Fruit fly (Drosophila melanogaster) whole organism, embryonic: ENCODE data around the gene Sbf.
A peak's percentile ranks its signal among the peaks of the same experiment; 100 is the strongest.

Source experiments
- CG1024 ChIP-seq: fragments of 200-800 bp; sonication (Bioruptor generic); IDR thresholded peaks from 2 replicates; pipeline ENCODE4 v1.3.6; 2022; ENCODE audit warnings: missing biosample characterization, missing genetic modification characterization
- CG11398 ChIP-seq: fragments of 200-800 bp; sonication (Bioruptor generic); optimal IDR thresholded peaks from 2 replicates; lab custom pipeline; 2016; ENCODE audit warnings: missing biosample characterization, missing genetic modification characterization
- CG12744 ChIP-seq: fragments of 200-800 bp; sonication (Bioruptor generic); optimal IDR thresholded peaks from 2 replicates; lab custom pipeline; 2016; ENCODE audit warnings: missing biosample characterization, missing genetic modification characterization
- CG15073 ChIP-seq: fragments of 200-800 bp; sonication (Bioruptor generic); optimal IDR thresholded peaks from 2 replicates; lab custom pipeline; 2016; ENCODE audit warnings: missing biosample characterization, missing genetic modification characterization
- CG1647 ChIP-seq: fragments of 200-800 bp; sonication (Bioruptor generic); optimal IDR thresholded peaks from 3 replicates; lab custom pipeline; 2016; ENCODE audit warnings: missing biosample characterization, missing genetic modification characterization
- CG16813 ChIP-seq: fragments of 200-800 bp; sonication (Bioruptor generic); IDR thresholded peaks from 3 replicates; pipeline ENCODE4 v1.3.6; 2022; ENCODE audit warnings: missing biosample characterization, missing genetic modification characterization; ENCODE audit not compliant: partially characterized antibody
- CG17829 ChIP-seq: fragments of 200-800 bp; optimal IDR thresholded peaks from 2 replicates; lab custom pipeline; 2019; ENCODE audit warnings: missing biosample characterization, mild to moderate bottlenecking, missing genetic modification characterization, moderate library complexity
- CG18262 ChIP-seq: fragments of 200-800 bp; optimal IDR thresholded peaks from 3 replicates; lab custom pipeline; 2019; ENCODE audit warnings: missing biosample characterization, mild to moderate bottlenecking, missing genetic modification characterization, moderate library complexity
- CG2889 ChIP-seq: fragments of 200-800 bp; sonication (Bioruptor generic); IDR thresholded peaks from 3 replicates; pipeline ENCODE4 v1.3.6; 2022; ENCODE audit warnings: missing biosample characterization, missing genetic modification characterization
- CG31224 ChIP-seq: fragments of 200-800 bp; sonication (Bioruptor generic); IDR thresholded peaks from 2 replicates; pipeline ENCODE4 v1.3.6; 2022; ENCODE audit warnings: missing biosample characterization, missing genetic modification characterization
- CG31388 ChIP-seq: fragments of 200-800 bp; sonication (Bioruptor generic); optimal IDR thresholded peaks from 2 replicates; lab custom pipeline; 2016; ENCODE audit warnings: missing biosample characterization, missing genetic modification characterization
- CG32772 ChIP-seq: fragments of 200-800 bp; sonication (Bioruptor generic); IDR thresholded peaks from 2 replicates; pipeline ENCODE4 v1.3.6; 2022; ENCODE audit warnings: missing biosample characterization, missing genetic modification characterization
- CG4424 ChIP-seq: fragments of 200-800 bp; sonication (Bioruptor generic); optimal IDR thresholded peaks from 3 replicates; lab custom pipeline; 2016; ENCODE audit warnings: missing biosample characterization, missing genetic modification characterization
- CG4617 ChIP-seq: fragments of 200-800 bp; sonication (Bioruptor generic); optimal IDR thresholded peaks from 3 replicates; lab custom pipeline; 2016; ENCODE audit warnings: missing biosample characterization, missing genetic modification characterization, borderline replicate concordance
- CG5953 ChIP-seq: fragments of 200-800 bp; sonication (Bioruptor generic); IDR thresholded peaks from 2 replicates; pipeline ENCODE4 v1.3.6; 2022; ENCODE audit warnings: missing biosample characterization, missing genetic modification characterization
- CG6272 ChIP-seq: fragments of 200-800 bp; sonication (Bioruptor generic); IDR thresholded peaks from 2 replicates; pipeline ENCODE4 v1.3.6; 2022; ENCODE audit warnings: missing biosample characterization, missing genetic modification characterization
- CG6654 ChIP-seq: fragments of 200-800 bp; sonication (Bioruptor generic); optimal IDR thresholded peaks from 2 replicates; lab custom pipeline; 2017; ENCODE audit warnings: missing biosample characterization, mild to moderate bottlenecking, missing genetic modification characterization
- CG7839 ChIP-seq: fragments of 200-800 bp; sonication (Bioruptor generic); optimal IDR thresholded peaks from 3 replicates; lab custom pipeline; 2018; ENCODE audit warnings: missing biosample characterization, mild to moderate bottlenecking, missing genetic modification characterization, moderate library complexity
- CG8281 ChIP-seq: fragments of 200-800 bp; sonication (Bioruptor generic); optimal IDR thresholded peaks from 2 replicates; lab custom pipeline; 2018; ENCODE audit warnings: missing biosample characterization, mild to moderate bottlenecking, missing genetic modification characterization, moderate library complexity
- CG8478 ChIP-seq: fragments of >200 bp; optimal IDR thresholded peaks from 2 replicates; lab custom pipeline; 2018
- CG9437 ChIP-seq: fragments of 200-800 bp; sonication (Bioruptor generic); optimal IDR thresholded peaks from 2 replicates; lab custom pipeline; 2018; ENCODE audit warnings: missing biosample characterization, mild to moderate bottlenecking, missing genetic modification characterization
- CG9727 ChIP-seq: fragments of 200-800 bp; sonication (Bioruptor generic); optimal IDR thresholded peaks from 3 replicates; lab custom pipeline; 2017; ENCODE audit warnings: missing biosample characterization, mild to moderate bottlenecking, missing genetic modification characterization
- Camta ChIP-seq: fragments of 200-800 bp; sonication (Bioruptor generic); optimal IDR thresholded peaks from 2 replicates; lab custom pipeline; 2016; ENCODE audit warnings: missing biosample characterization, missing genetic modification characterization
- Dek ChIP-seq: fragments of 200-800 bp; sonication (Bioruptor generic); optimal IDR thresholded peaks from 3 replicates; lab custom pipeline; 2019; ENCODE audit warnings: missing biosample characterization, mild to moderate bottlenecking, missing genetic modification characterization, moderate library complexity
- Ets97D ChIP-seq: fragments of 200-800 bp; sonication (Bioruptor generic); optimal IDR thresholded peaks from 3 replicates; lab custom pipeline; 2016; ENCODE audit warnings: missing biosample characterization, missing genetic modification characterization
- Gug ChIP-seq: fragments of 200-800 bp; sonication (Bioruptor generic); IDR thresholded peaks from 4 replicates; pipeline ENCODE4 v1.3.6; 2022; ENCODE audit warnings: missing biosample characterization, missing genetic modification characterization
- Kr ChIP-seq: fragments of 200-800 bp; sonication (Bioruptor generic); optimal IDR thresholded peaks from 2 replicates; lab custom pipeline; 2017; ENCODE audit warnings: missing biosample characterization, mild to moderate bottlenecking, missing genetic modification characterization
- MBD-R2 ChIP-seq: fragments of 200-800 bp; sonication (Bioruptor generic); IDR thresholded peaks from 2 replicates; pipeline ENCODE4 v1.3.6; 2022; ENCODE audit warnings: missing biosample characterization, missing genetic modification characterization
- MTF-1 ChIP-seq: fragments of 200-800 bp; sonication (Bioruptor generic); optimal IDR thresholded peaks from 2 replicates; lab custom pipeline; 2018; ENCODE audit warnings: missing biosample characterization, mild to moderate bottlenecking, missing genetic modification characterization, borderline replicate concordance
- Rx ChIP-seq: fragments of 200-800 bp; sonication (Bioruptor generic); IDR thresholded peaks from 2 replicates; pipeline ENCODE4 v1.3.6; 2022; ENCODE audit warnings: missing biosample characterization, missing genetic modification characterization
- Sox100B ChIP-seq: fragments of 200-800 bp; sonication (Bioruptor generic); optimal IDR thresholded peaks from 3 replicates; lab custom pipeline; 2018; ENCODE audit warnings: missing biosample characterization, mild to moderate bottlenecking, missing genetic modification characterization
- Sry-δ ChIP-seq: fragments of 200-800 bp; sonication (Bioruptor generic); optimal IDR thresholded peaks from 2 replicates; lab custom pipeline; 2016; ENCODE audit warnings: missing biosample characterization, missing genetic modification characterization
- chm ChIP-seq: fragments of 200-800 bp; sonication (Bioruptor generic); IDR thresholded peaks from 2 replicates; pipeline ENCODE4 v1.3.6; 2022; ENCODE audit warnings: missing biosample characterization, missing genetic modification characterization
- gcm2 ChIP-seq: fragments of 200-800 bp; sonication (Bioruptor generic); optimal IDR thresholded peaks from 2 replicates; lab custom pipeline; 2016; ENCODE audit warnings: missing biosample characterization, missing genetic modification characterization
- insv ChIP-seq, 2 experiments: fragments of 200-800 bp; sonication (Bioruptor generic); optimal IDR thresholded peaks; 3 replicates each; lab custom pipeline; 2016 to 2018; ENCODE audit warnings: missing biosample characterization in 2 of 2, missing genetic modification characterization in 2 of 2
- jigr1 ChIP-seq: fragments of 200-800 bp; sonication (Bioruptor generic); IDR thresholded peaks from 3 replicates; pipeline ENCODE4 v1.3.6; 2022; ENCODE audit warnings: missing biosample characterization, missing genetic modification characterization
- kni ChIP-seq: fragments of 200-800 bp; sonication (Bioruptor generic); optimal IDR thresholded peaks from 3 replicates; lab custom pipeline; 2017; ENCODE audit warnings: mild to moderate bottlenecking, missing biosample characterization, missing genetic modification reagents, missing genetic modification characterization
- mirr ChIP-seq: fragments of 200-800 bp; sonication (Bioruptor generic); optimal IDR thresholded peaks from 3 replicates; lab custom pipeline; 2018; ENCODE audit warnings: missing biosample characterization, mild to moderate bottlenecking, missing genetic modification characterization
- nerfin-1 ChIP-seq: fragments of 200-800 bp; sonication (Bioruptor generic); optimal IDR thresholded peaks from 3 replicates; lab custom pipeline; 2019; ENCODE audit warnings: missing biosample characterization, mild to moderate bottlenecking, missing genetic modification characterization, moderate library complexity
- onecut ChIP-seq: fragments of 200-800 bp; sonication (Bioruptor generic); IDR thresholded peaks from 2 replicates; pipeline ENCODE4 v1.3.6; 2022; ENCODE audit warnings: missing biosample characterization, missing genetic modification characterization
- phol ChIP-seq: fragments of 200-800 bp; sonication (Bioruptor generic); optimal IDR thresholded peaks from 3 replicates; lab custom pipeline; 2018; ENCODE audit warnings: missing biosample characterization, mild to moderate bottlenecking, missing genetic modification characterization, moderate library complexity
- sc ChIP-seq, 3 experiments: fragments of >200 bp in 2 of 3; fragments of 200-800 bp in 1 of 3; sonication (Bioruptor generic) in 1 of 3; optimal IDR thresholded peaks; 2 replicates in 2 of 3; 3 replicates in 1 of 3; lab custom pipeline; 2017; ENCODE audit warnings: mild to moderate bottlenecking in 1 of 3, missing biosample characterization in 1 of 3, missing genetic modification characterization in 1 of 3, missing genetic modification reagents in 1 of 3
- slp2 ChIP-seq: fragments of 200-800 bp; sonication (Bioruptor generic); optimal IDR thresholded peaks from 2 replicates; lab custom pipeline; 2016; ENCODE audit warnings: missing biosample characterization, missing genetic modification characterization
- trem ChIP-seq: fragments of 200-800 bp; optimal IDR thresholded peaks from 3 replicates; lab custom pipeline; 2019; ENCODE audit warnings: missing biosample characterization, mild to moderate bottlenecking, missing genetic modification characterization, moderate library complexity
- unpg ChIP-seq: fragments of 200-800 bp; sonication (Bioruptor generic); optimal IDR thresholded peaks from 3 replicates; lab custom pipeline; 2018; ENCODE audit warnings: missing biosample characterization, mild to moderate bottlenecking, missing genetic modification characterization, moderate library complexity
- vvl ChIP-seq: fragments of 200-800 bp; sonication (Bioruptor generic); IDR thresholded peaks from 2 replicates; pipeline ENCODE4 v1.3.6; 2022; ENCODE audit warnings: missing biosample characterization, missing genetic modification characterization
- wdn ChIP-seq: fragments of 200-800 bp; sonication (Bioruptor generic); IDR thresholded peaks from 2 replicates; pipeline ENCODE4 v1.3.6; 2022; ENCODE audit warnings: missing biosample characterization, missing genetic modification characterization
- wek ChIP-seq: fragments of 200-800 bp; sonication (Bioruptor generic); optimal IDR thresholded peaks from 3 replicates; lab custom pipeline; 2018; ENCODE audit warnings: missing biosample characterization, mild to moderate bottlenecking, missing genetic modification characterization, moderate library complexity
- zen ChIP-seq: fragments of 200-800 bp; sonication (Bioruptor generic); optimal IDR thresholded peaks from 3 replicates; lab custom pipeline; 2018; ENCODE audit warnings: missing biosample characterization, mild to moderate bottlenecking, missing genetic modification characterization, moderate library complexity

Sbf gene

DNA sequence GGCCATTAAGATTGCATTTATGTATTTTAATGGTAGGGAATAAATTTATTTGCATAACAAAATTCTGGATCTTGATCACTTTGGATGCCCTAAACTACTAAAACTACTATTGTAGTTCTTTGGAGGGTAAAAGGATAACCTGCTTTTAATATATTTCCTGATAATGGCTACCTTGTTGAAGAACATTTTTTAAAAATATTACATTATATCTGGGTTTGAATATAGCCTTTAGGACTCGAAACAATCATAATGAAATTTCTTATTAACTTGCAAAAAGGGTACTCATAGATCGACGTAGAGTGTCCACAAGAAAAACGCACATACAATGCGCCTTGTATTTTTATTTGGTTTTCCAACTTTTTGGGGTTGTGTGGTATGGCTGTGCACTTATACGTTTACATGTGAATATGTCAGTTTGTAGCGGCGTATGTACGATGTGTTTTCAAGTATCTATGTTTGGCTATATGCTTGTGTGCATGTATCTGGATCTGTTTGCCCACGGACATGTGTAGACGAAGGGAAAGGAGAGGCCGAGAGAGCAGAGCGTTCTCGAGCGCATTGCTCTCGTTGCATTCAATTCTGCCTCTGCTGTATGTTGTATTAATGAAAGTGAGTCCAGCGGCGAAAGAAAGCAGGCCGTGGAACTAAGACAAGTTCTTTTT, 17.3 kb downstream of the Sbf start (continued):
- TF ChIP-seq CG9727 (GFP tag; lab: Kevin White, UChicago) (peak; percentile 84), CG15073 (peak; percentile 43), CG31224 (GFP tag; lab: Robert Waterston, UW) (no peak), CG17829 (tag; lab: Kevin White, UChicago) (peak; percentile 71), CG9437 (GFP tag; lab: Kevin White, UChicago) (peak; percentile 68), CG16813 (GFP tag; lab: Robert Waterston, UW) (no peak), trem (peak; percentile 81), CG7839 (peak; percentile 84), Dek (peak; percentile 42), CG2889 (GFP tag; lab: Robert Waterston, UW) (no peak), vvl (GFP tag; lab: Robert Waterston, UW) (peak; percentile 75; the same call in 1 of the 2 replicates), CG1024 (GFP tag; lab: Robert Waterston, UW) (0 out of 2 replicates have a peak, but pooled peaks have one; percentile 26), CG6654 (GFP tag; lab: Kevin White, UChicago) (peak; percentile 41), chm (GFP tag; lab: Robert Waterston, UW) (peak; percentile 39; the same call in 1 of the 2 replicates), kni (peak; percentile 98), MBD-R2 (no peak), CG31388 (GFP tag; lab: Kevin White, UChicago) (peak; percentile 63), Ets97D (GFP tag; lab: Kevin White, UChicago) (peak; percentile 3), slp2 (GFP tag; lab: Kevin White, UChicago) (peak; percentile 58), CG5953 (GFP tag; lab: Robert Waterston, UW) (peak; percentile 50; the same call in 1 of the 2 replicates), Rx (GFP tag; lab: Robert Waterston, UW) (peak; percentile 32; the same call in 1 of the 2 replicates), insv (GFP tag; optimal IDR thresholded peaks at IDR 0.05; lab: Kevin White, UChicago) (no peak), gcm2 (GFP tag; lab: Kevin White, UChicago) (peak; percentile 3), Camta (GFP tag; lab: Kevin White, UChicago) (peak; percentile 68), CG32772 (GFP tag; lab: Robert Waterston, UW) (0 out of 2 replicates have a peak, but pooled peaks have one; percentile 19), jigr1 (peak; percentile 32; the same call in 1 of the 3 replicates), sc (optimal IDR thresholded peaks at IDR 0.05; lab: Kevin White, UChicago) (no peak), sc (GFP tag; optimal IDR thresholded peaks at IDR 0.05; lab: Kevin White, UChicago) (peak; percentile 84), CG6272 (no peak; the same call in 1 of the 2 replicates), zen (tag; lab: Kevin White, UChicago) (peak; percentile 70), nerfin-1 (peak; percentile 61), mirr (GFP tag; lab: Kevin White, UChicago) (no peak), CG1647 (GFP tag; lab: Kevin White, UChicago) (peak; percentile 46), CG8281 (tag; lab: Kevin White, UChicago) (peak; percentile 38), CG18262 (tag; lab: Kevin White, UChicago) (peak; percentile 95), unpg (GFP tag; lab: Kevin White, UChicago) (peak; percentile 74), MTF-1 (no peak), wdn (0 out of 2 replicates have a peak, but pooled peaks have one; percentile 23), Gug (GFP tag; lab: Robert Waterston, UW) (peak; percentile 63; the same call in 2 of the 4 replicates), CG11398 (peak; percentile 40), Sry-δ (GFP tag; lab: Kevin White, UChicago) (peak; percentile 1), CG12744 (GFP tag; lab: Kevin White, UChicago) (peak; percentile 12), onecut (GFP tag; lab: Robert Waterston, UW) (peak; percentile 65), wek (GFP tag; lab: Kevin White, UChicago) (peak; percentile 16), phol (peak; percentile 92), Sox100B (GFP tag; lab: Kevin White, UChicago) (peak; percentile 76), CG4424 (GFP tag; lab: Kevin White, UChicago) (peak; percentile 80), CG4617 (GFP tag; lab: Kevin White, UChicago) (peak; percentile 37), CG8478 (lab: Kevin White, UChicago) (no peak), Kr (GFP tag; lab: Kevin White, UChicago) (no peak)
